Worm (Caenorhabditis elegans) whole organism, L3 larva: ENCODE results near the gene T06E8.8.

Experiments
- ama-1 ChIP-seq: fragments of 150-350 bp; optimal IDR thresholded peaks from 2 replicates; lab custom pipeline; 2018
- ceh-82 ChIP-seq: fragments of 150-350 bp; optimal IDR thresholded peaks from 2 replicates; lab custom pipeline; 2014; ENCODE audit warnings: missing biosample characterization, missing genetic modification characterization
- elt-2 ChIP-seq: sonication (generic microtip); optimal IDR thresholded peaks from 2 replicates; lab custom pipeline; 2016; ENCODE audit warnings: missing genetic modification reagents, mild to moderate bottlenecking, missing genetic modification characterization, missing compliant biosample characterization
- lin-15B ChIP-seq: fragments of 150-350 bp; optimal IDR thresholded peaks from 2 replicates; lab custom pipeline; 2014; ENCODE audit warnings: missing biosample characterization, missing genetic modification characterization
- nhr-43 ChIP-seq: sonication (generic microtip); optimal IDR thresholded peaks from 2 replicates; lab custom pipeline; 2016; ENCODE audit warnings: mild to moderate bottlenecking, missing genetic modification characterization, missing compliant biosample characterization; ENCODE audit not compliant: poor library complexity, severe bottlenecking
- nhr-76 ChIP-seq: fragments of 150-350 bp; sonication (generic microtip); optimal IDR thresholded peaks from 5 replicates; lab custom pipeline; 2014; ENCODE audit warnings: missing biosample characterization, missing genetic modification characterization
- snpc-4 ChIP-seq: fragments of 150-350 bp; optimal IDR thresholded peaks from 2 replicates; lab custom pipeline; 2014; ENCODE audit warnings: missing biosample characterization, missing genetic modification characterization

DNA sequence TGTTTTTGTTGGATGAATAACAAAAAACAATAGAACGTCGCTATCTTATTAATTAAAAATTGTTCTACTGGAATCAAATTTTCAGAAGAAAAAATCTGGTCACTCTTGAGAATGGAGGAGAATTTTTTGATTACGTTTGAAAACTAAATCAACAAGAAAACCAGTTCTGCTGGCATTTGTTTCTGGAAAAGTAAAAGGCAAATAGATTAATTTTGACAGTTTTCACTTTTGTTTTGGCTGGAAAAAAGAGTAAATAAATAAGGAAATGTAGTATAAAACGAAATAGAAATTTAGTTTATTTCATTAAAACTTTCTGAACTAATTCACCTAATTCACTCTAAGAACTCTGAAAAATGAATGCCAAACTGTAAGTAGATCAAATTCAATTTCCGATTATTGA is 20.7 kb downstream of the T06E8.8 start, which contains the start of gene fipr-13:
- TF ChIP-seq ceh-82 (tag; lab: Kevin White, UChicago) (no peak), elt-2 (no peak), ama-1 (lab: Kevin White, UChicago) (no peak), nhr-76 (no peak), nhr-43 (tag; lab: Kevin White, UChicago) (no peak), lin-15B (tag; lab: Kevin White, UChicago) (no peak), snpc-4 (tag; lab: Kevin White, UChicago) (no peak)
